Worm (Caenorhabditis elegans) whole organism, L1 larva: Measurements from ENCODE around the gene cdka-1.

Source experiments
- blmp-1 ChIP-seq: fragments of 150-350 bp; optimal IDR thresholded peaks from 2 replicates; lab custom pipeline; 2014; ENCODE audit warnings: missing biosample characterization, missing genetic modification characterization
- dpl-1 ChIP-seq, 3 experiments: fragments of 150-350 bp in 2 of 3; sonication (generic microtip) in 1 of 3; optimal IDR thresholded peaks; 2 replicates each; lab custom pipeline; 2014 to 2017; ENCODE audit warnings: missing biosample characterization in 3 of 3, missing genetic modification characterization in 3 of 3, missing genetic modification reagents in 3 of 3
- hlh-17 ChIP-seq: fragments of 200-800 bp; sonication (Bioruptor generic); optimal IDR thresholded peaks from 2 replicates; lab custom pipeline; 2018; ENCODE audit warnings: missing genetic modification characterization, mild to moderate bottlenecking, missing compliant biosample characterization, moderate library complexity, borderline replicate concordance
- mdl-1 ChIP-seq, 2 experiments: fragments of 150-350 bp; optimal IDR thresholded peaks; 2 replicates each; lab custom pipeline; 2014 to 2017; ENCODE audit warnings: missing biosample characterization in 2 of 2, missing genetic modification characterization in 2 of 2, inconsistent platforms in 1 of 2
- nhr-84 ChIP-seq: sonication (generic microtip); optimal IDR thresholded peaks from 2 replicates; lab custom pipeline; 2017; ENCODE audit warnings: missing biosample characterization, missing genetic modification characterization
- nhr-90 ChIP-seq: sonication (generic microtip); optimal IDR thresholded peaks from 2 replicates; lab custom pipeline; 2016; ENCODE audit warnings: mild to moderate bottlenecking, missing genetic modification characterization, missing compliant biosample characterization; ENCODE audit not compliant: poor library complexity
- zip-4 ChIP-seq: fragments of 200-800 bp; sonication (Bioruptor generic); optimal IDR thresholded peaks from 2 replicates; lab custom pipeline; 2018; ENCODE audit warnings: mild to moderate bottlenecking, missing genetic modification characterization, moderate library complexity, missing compliant biosample characterization

DNA sequence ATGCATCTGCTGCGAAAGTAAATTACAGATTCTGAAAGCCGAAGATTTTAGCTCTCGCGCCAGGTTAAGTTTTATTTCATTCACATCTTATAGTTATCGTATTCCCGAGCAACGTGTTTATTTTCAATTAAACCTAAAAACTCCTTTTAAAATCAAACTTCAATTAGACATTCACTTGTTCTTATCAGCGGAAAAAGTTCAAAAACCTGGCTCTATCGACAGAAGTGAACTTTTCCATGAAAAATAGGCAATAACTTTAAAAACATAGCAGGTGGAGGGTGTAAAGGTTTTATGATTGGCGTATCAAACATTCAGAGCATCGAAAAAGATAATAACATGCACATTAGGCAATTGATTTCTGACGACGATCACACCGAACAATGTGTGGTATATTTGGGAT is 30.4 kb downstream of the cdka-1 start, which contains the start of gene ppat-1:
- TF ChIP-seq dpl-1 (GFP tag; optimal IDR thresholded peaks at IDR 0.05; lab: Kevin White, UChicago) = no peak
- no peak for TF ChIP-seq mdl-1 (tag; optimal IDR thresholded peaks at IDR 0.05; lab: Kevin White, UChicago)
- TF ChIP-seq hlh-17 = no peak
- no peak for TF ChIP-seq zip-4 (GFP tag; lab: Kevin White, UChicago)
- no peak for TF ChIP-seq nhr-90
- no peak for TF ChIP-seq blmp-1 (tag; lab: Kevin White, UChicago)
- no peak for TF ChIP-seq nhr-84 (tag; lab: Kevin White, UChicago)
